Worm (Caenorhabditis elegans) whole organism, L2 larva: ENCODE results near the gene C10A4.4.

Source experiments
- C34F6.9 ChIP-seq: fragments of 150-350 bp; optimal IDR thresholded peaks from 2 replicates; lab custom pipeline; 2014; ENCODE audit warnings: missing biosample characterization, missing genetic modification characterization
- lin-13 ChIP-seq: fragments of 150-350 bp; optimal IDR thresholded peaks from 2 replicates; lab custom pipeline; 2014; ENCODE audit warnings: missing biosample characterization, missing genetic modification reagents, missing genetic modification characterization
- lsy-2 ChIP-seq, 2 experiments: fragments of 150-350 bp in 1 of 2; sonication (generic microtip) in 1 of 2; optimal IDR thresholded peaks; 2 replicates each; lab custom pipeline; 2014 to 2017; ENCODE audit warnings: missing biosample characterization in 2 of 2, missing genetic modification characterization in 2 of 2
- nhr-77 ChIP-seq: fragments of 150-350 bp; optimal IDR thresholded peaks from 2 replicates; lab custom pipeline; 2014; ENCODE audit warnings: missing biosample characterization, missing genetic modification characterization
- peb-1 ChIP-seq: fragments of 150-350 bp; optimal IDR thresholded peaks from 2 replicates; lab custom pipeline; 2014; ENCODE audit warnings: missing biosample characterization, missing genetic modification characterization
- snpc-4 ChIP-seq: fragments of 150-350 bp; optimal IDR thresholded peaks from 2 replicates; lab custom pipeline; 2014; ENCODE audit warnings: missing biosample characterization, missing genetic modification characterization

ce11 chrX:7371945-7372344, 28.9 kb upstream of the C10A4.4 start:
- TF ChIP-seq lsy-2 (tag; optimal IDR thresholded peaks at IDR 0.05; lab: Kevin White, UChicago) (no peak), peb-1 (no peak), C34F6.9 (tag; lab: Kevin White, UChicago) (no peak), nhr-77 (tag; lab: Kevin White, UChicago) (no peak), lin-13 (no peak), snpc-4 (tag; lab: Kevin White, UChicago) (no peak)
